Worm (Caenorhabditis elegans) whole organism, early embryonic: ENCODE results near the gene gap-2.

ENCODE experiments used
- ama-1 ChIP-seq: fragments of 150-350 bp; optimal IDR thresholded peaks from 2 replicates; lab custom pipeline; 2014
- ceh-36 ChIP-seq: sonication (generic microtip); optimal IDR thresholded peaks from 2 replicates; lab custom pipeline; 2016; ENCODE audit warnings: missing genetic modification characterization, inconsistent platforms, missing compliant biosample characterization
- hmbx-1 ChIP-seq: sonication (generic microtip); optimal IDR thresholded peaks from 2 replicates; lab custom pipeline; 2016; ENCODE audit warnings: mild to moderate bottlenecking, missing genetic modification characterization, missing compliant biosample characterization

DNA sequence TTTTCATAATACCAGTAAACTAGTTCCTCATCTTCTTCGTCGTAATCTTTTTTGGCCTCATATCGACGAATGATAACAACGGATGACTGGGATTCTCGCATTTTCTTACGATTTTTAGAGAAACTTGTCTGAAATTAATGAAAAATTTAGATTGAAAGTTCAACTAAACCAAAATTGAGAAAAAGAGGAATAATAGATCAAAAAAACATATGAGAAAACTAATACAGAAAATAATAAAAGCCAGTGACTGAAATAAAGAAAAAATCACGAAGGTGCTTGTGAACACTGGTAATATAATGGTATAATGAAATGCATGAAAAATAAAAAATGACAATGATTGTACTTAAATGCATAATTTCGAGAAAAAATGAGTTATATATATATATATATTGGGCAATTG lies 64.4 kb downstream of the gap-2 start, which contains the start of gene C07B5.8:
- no peak for TF ChIP-seq ceh-36 (tag; lab: Kevin White, UChicago)
- no peak for TF ChIP-seq ama-1 (lab: Kevin White, UChicago)
- no peak for TF ChIP-seq hmbx-1
